Fruit fly (Drosophila melanogaster) whole organism, prepupa: ENCODE results near the gene CG4452.

Source experiments
- Blimp-1 ChIP-seq: fragments of 200-800 bp; sonication (Bioruptor generic); optimal IDR thresholded peaks from 3 replicates; lab custom pipeline; 2017; ENCODE audit warnings: missing biosample characterization, missing genetic modification characterization, mild to moderate bottlenecking, moderate library complexity, missing genetic modification reagents
- CG10631 ChIP-seq: fragments of 200-800 bp; sonication (Bioruptor generic); optimal IDR thresholded peaks from 2 replicates; lab custom pipeline; 2016; ENCODE audit warnings: missing biosample characterization, missing genetic modification characterization
- CG10669 ChIP-seq: fragments of 200-800 bp; sonication (Bioruptor generic); optimal IDR thresholded peaks from 3 replicates; lab custom pipeline; 2018; ENCODE audit warnings: missing biosample characterization, mild to moderate bottlenecking, missing genetic modification characterization, moderate library complexity
- CG11762 ChIP-seq: fragments of 200-800 bp; sonication (Bioruptor generic); optimal IDR thresholded peaks from 3 replicates; lab custom pipeline; 2016; ENCODE audit warnings: missing biosample characterization, missing genetic modification characterization; ENCODE audit not compliant: insufficient read depth
- CG11902 ChIP-seq: fragments of 200-800 bp; sonication (Bioruptor generic); optimal IDR thresholded peaks from 3 replicates; lab custom pipeline; 2016; ENCODE audit warnings: missing biosample characterization, missing genetic modification characterization
- CG1621 ChIP-seq: fragments of 200-800 bp; sonication (Bioruptor generic); optimal IDR thresholded peaks from 3 replicates; lab custom pipeline; 2018; ENCODE audit warnings: missing biosample characterization, mild to moderate bottlenecking, missing genetic modification characterization
- CG16779 ChIP-seq: fragments of 200-800 bp; sonication (Bioruptor generic); optimal IDR thresholded peaks from 3 replicates; lab custom pipeline; 2017; ENCODE audit warnings: missing biosample characterization, mild to moderate bottlenecking, missing genetic modification characterization
- CG31627 ChIP-seq: fragments of 200-800 bp; sonication (Bioruptor generic); optimal IDR thresholded peaks from 3 replicates; lab custom pipeline; 2016; ENCODE audit warnings: missing biosample characterization, missing genetic modification characterization
- CG34406 ChIP-seq: fragments of 200-800 bp; sonication (Bioruptor generic); optimal IDR thresholded peaks from 3 replicates; lab custom pipeline; 2016; ENCODE audit warnings: missing biosample characterization, missing genetic modification characterization
- CG3919 ChIP-seq: fragments of 200-800 bp; sonication (Bioruptor generic); optimal IDR thresholded peaks from 3 replicates; lab custom pipeline; 2016; ENCODE audit warnings: missing biosample characterization, missing genetic modification characterization
- CG4318 ChIP-seq: fragments of 200-800 bp; sonication (Bioruptor generic); optimal IDR thresholded peaks from 3 replicates; lab custom pipeline; 2017; ENCODE audit warnings: missing biosample characterization, mild to moderate bottlenecking, missing genetic modification characterization
- CG6276 ChIP-seq: fragments of 200-800 bp; sonication (Bioruptor generic); optimal IDR thresholded peaks from 2 replicates; lab custom pipeline; 2017; ENCODE audit warnings: missing biosample characterization, mild to moderate bottlenecking, missing genetic modification characterization
- CG6792 ChIP-seq: fragments of 200-800 bp; sonication (Bioruptor generic); optimal IDR thresholded peaks from 3 replicates; lab custom pipeline; 2016; ENCODE audit warnings: missing biosample characterization, missing genetic modification characterization
- CG6808 ChIP-seq: fragments of 200-800 bp; sonication (Bioruptor generic); optimal IDR thresholded peaks from 3 replicates; lab custom pipeline; 2017; ENCODE audit warnings: missing biosample characterization, missing genetic modification characterization, mild to moderate bottlenecking, moderate library complexity, missing genetic modification reagents
- CG6854 ChIP-seq: fragments of 200-800 bp; sonication (Bioruptor generic); optimal IDR thresholded peaks from 2 replicates; lab custom pipeline; 2017; ENCODE audit warnings: missing biosample characterization, mild to moderate bottlenecking, missing genetic modification characterization
- CG7368 ChIP-seq: fragments of 200-800 bp; sonication (Bioruptor generic); optimal IDR thresholded peaks from 3 replicates; lab custom pipeline; 2016; ENCODE audit warnings: missing biosample characterization, missing genetic modification characterization
- CG8119 ChIP-seq: fragments of 200-800 bp; sonication (Bioruptor generic); IDR thresholded peaks from 3 replicates; pipeline ENCODE4 v1.3.6; 2022; ENCODE audit warnings: missing biosample characterization, missing genetic modification characterization
- CG8319 ChIP-seq: fragments of 200-800 bp; sonication (Bioruptor generic); optimal IDR thresholded peaks from 3 replicates; lab custom pipeline; 2016; ENCODE audit warnings: missing biosample characterization, missing genetic modification characterization
- CG8632 ChIP-seq: fragments of 200-800 bp; sonication (Bioruptor generic); optimal IDR thresholded peaks from 3 replicates; lab custom pipeline; 2016; ENCODE audit warnings: missing biosample characterization, missing genetic modification characterization
- CG9139 ChIP-seq: fragments of 200-800 bp; sonication (Bioruptor generic); optimal IDR thresholded peaks from 3 replicates; lab custom pipeline; 2017; ENCODE audit warnings: missing biosample characterization, mild to moderate bottlenecking, missing genetic modification characterization
- Eip78C ChIP-seq: fragments of 200-800 bp; sonication (Bioruptor generic); peaks from one replicate; lab custom pipeline; 2016; ENCODE audit warnings: missing biosample characterization, missing genetic modification characterization
- Ets21C ChIP-seq: fragments of 200-800 bp; sonication (Bioruptor generic); optimal IDR thresholded peaks from 3 replicates; lab custom pipeline; 2016; ENCODE audit warnings: missing biosample characterization, missing genetic modification characterization
- Ets96B ChIP-seq: fragments of 200-800 bp; optimal IDR thresholded peaks from 2 replicates; lab custom pipeline; 2019; ENCODE audit warnings: missing biosample characterization, mild to moderate bottlenecking, missing genetic modification characterization, moderate library complexity
- Gug ChIP-seq: fragments of 200-800 bp; sonication (Bioruptor generic); IDR thresholded peaks from 2 replicates; pipeline ENCODE4 v1.3.6; 2022; ENCODE audit warnings: missing biosample characterization, missing genetic modification characterization
- Hr38 ChIP-seq: sonication (Bioruptor generic); optimal IDR thresholded peaks from 2 replicates; lab custom pipeline; 2016; ENCODE audit warnings: missing biosample characterization, missing genetic modification characterization
- Hr39 ChIP-seq: fragments of 200-800 bp; sonication (Bioruptor generic); optimal IDR thresholded peaks from 2 replicates; lab custom pipeline; 2016; ENCODE audit warnings: missing biosample characterization, missing genetic modification characterization
- Hr4 ChIP-seq: fragments of 200-800 bp; sonication (Bioruptor generic); optimal IDR thresholded peaks from 3 replicates; lab custom pipeline; 2016; ENCODE audit warnings: missing biosample characterization, missing genetic modification characterization
- Lpt ChIP-seq: fragments of 200-800 bp; sonication (Bioruptor generic); optimal IDR thresholded peaks from 3 replicates; lab custom pipeline; 2016; ENCODE audit warnings: missing biosample characterization, missing genetic modification characterization
- Met ChIP-seq: fragments of 200-800 bp; sonication (Bioruptor generic); optimal IDR thresholded peaks from 3 replicates; lab custom pipeline; 2016; ENCODE audit warnings: missing biosample characterization, missing genetic modification characterization
- OdsH ChIP-seq: fragments of 200-800 bp; sonication (Bioruptor generic); optimal IDR thresholded peaks from 3 replicates; lab custom pipeline; 2016; ENCODE audit warnings: missing biosample characterization, missing genetic modification characterization
- Smox ChIP-seq: fragments of 200-800 bp; sonication (Bioruptor generic); optimal IDR thresholded peaks from 3 replicates; lab custom pipeline; 2016; ENCODE audit warnings: missing biosample characterization, missing genetic modification characterization
- Sox102F ChIP-seq: fragments of 200-800 bp; sonication (Bioruptor generic); optimal IDR thresholded peaks from 2 replicates; lab custom pipeline; 2016; ENCODE audit warnings: missing biosample characterization, mild to moderate bottlenecking, missing genetic modification characterization
- Sox14 ChIP-seq: fragments of 200-800 bp; sonication (Bioruptor generic); optimal IDR thresholded peaks from 3 replicates; lab custom pipeline; 2016; ENCODE audit warnings: missing biosample characterization, missing genetic modification characterization
- achi ChIP-seq: fragments of 200-800 bp; sonication (Bioruptor generic); optimal IDR thresholded peaks from 3 replicates; lab custom pipeline; 2016; ENCODE audit warnings: missing biosample characterization, missing genetic modification characterization
- acj6 ChIP-seq: fragments of 200-800 bp; sonication (Bioruptor generic); optimal IDR thresholded peaks from 3 replicates; lab custom pipeline; 2016; ENCODE audit warnings: missing biosample characterization, missing genetic modification characterization
- dac ChIP-seq: fragments of 200-800 bp; sonication (Bioruptor generic); optimal IDR thresholded peaks from 2 replicates; lab custom pipeline; 2017; ENCODE audit warnings: missing biosample characterization, mild to moderate bottlenecking, missing genetic modification characterization
- dsx ChIP-seq: fragments of 200-800 bp; optimal IDR thresholded peaks from 3 replicates; lab custom pipeline; 2019; ENCODE audit warnings: missing biosample characterization, mild to moderate bottlenecking, missing genetic modification characterization, moderate library complexity; ENCODE audit not compliant: poor library complexity, severe bottlenecking
- esn ChIP-seq: fragments of 200-800 bp; sonication (Bioruptor generic); optimal IDR thresholded peaks from 2 replicates; lab custom pipeline; 2016; ENCODE audit warnings: missing biosample characterization, mild to moderate bottlenecking, missing genetic modification characterization, moderate library complexity
- fd85E ChIP-seq: fragments of 200-800 bp; sonication (Bioruptor generic); optimal IDR thresholded peaks from 3 replicates; lab custom pipeline; 2016; ENCODE audit warnings: missing biosample characterization, missing genetic modification characterization
- fkh ChIP-seq: fragments of 200-800 bp; sonication (Bioruptor generic); optimal IDR thresholded peaks from 3 replicates; lab custom pipeline; 2017; ENCODE audit warnings: missing biosample characterization, mild to moderate bottlenecking, missing genetic modification characterization, moderate library complexity
- pdm3 ChIP-seq: fragments of 200-800 bp; sonication (Bioruptor generic); optimal IDR thresholded peaks from 3 replicates; lab custom pipeline; 2016; ENCODE audit warnings: missing biosample characterization, missing genetic modification characterization
- salr ChIP-seq, 2 experiments: fragments of 200-800 bp; sonication (Bioruptor generic); optimal IDR thresholded peaks; 3 replicates each; lab custom pipeline; 2016 to 2018; ENCODE audit warnings: missing biosample characterization in 2 of 2, missing genetic modification characterization in 2 of 2, mild to moderate bottlenecking in 1 of 2
- spab ChIP-seq: fragments of 200-800 bp; sonication (Bioruptor generic); optimal IDR thresholded peaks from 2 replicates; lab custom pipeline; 2017; ENCODE audit warnings: missing biosample characterization, mild to moderate bottlenecking, missing genetic modification characterization, missing genetic modification reagents
- svp ChIP-seq: fragments of 200-800 bp; sonication (Bioruptor generic); peaks from one replicate; lab custom pipeline; 2016; ENCODE audit warnings: missing biosample characterization, missing genetic modification characterization
- topi ChIP-seq: fragments of 200-800 bp; sonication (Bioruptor generic); optimal IDR thresholded peaks from 3 replicates; lab custom pipeline; 2016; ENCODE audit warnings: missing biosample characterization, missing genetic modification characterization
- vri ChIP-seq: fragments of 200-800 bp; sonication (Bioruptor generic); optimal IDR thresholded peaks from 3 replicates; lab custom pipeline; 2016; ENCODE audit warnings: missing biosample characterization, mild to moderate bottlenecking, missing genetic modification characterization

Gene CG4452

DNA sequence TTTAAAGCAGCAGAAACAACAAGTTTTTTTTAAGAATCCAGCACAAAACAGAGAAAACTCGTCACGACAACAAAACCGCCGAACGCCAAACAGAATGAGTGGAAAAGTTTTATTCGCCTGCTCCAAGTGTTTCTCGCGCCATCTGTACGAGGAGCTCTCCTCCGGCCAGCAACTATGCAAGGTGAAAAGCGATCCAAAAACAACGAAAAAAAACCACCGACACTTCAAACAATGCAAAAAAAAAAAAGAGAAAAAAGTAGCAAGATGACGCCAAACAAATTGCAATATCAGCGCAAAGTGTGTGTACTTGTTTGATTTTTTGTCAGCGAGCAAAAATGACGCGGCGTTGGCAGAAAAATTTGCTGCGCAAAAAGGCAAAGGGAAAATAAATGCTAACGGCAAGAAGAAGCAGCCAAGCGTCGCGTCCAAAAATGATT lies 272 bp downstream of the CG4452 start (continued):
- TF ChIP-seq CG16779 (peak; percentile 84), CG11902 (no peak), CG34406 (GFP tag; lab: Kevin White, UChicago) (peak; percentile 20), Sox102F (GFP tag; lab: Kevin White, UChicago) (no peak), CG6792 (GFP tag; lab: Kevin White, UChicago) (no peak), Blimp-1 (GFP tag; lab: Kevin White, UChicago) (no peak), CG1621 (peak; percentile 41), CG3919 (GFP tag; lab: Kevin White, UChicago) (no peak), CG4318 (GFP tag; lab: Kevin White, UChicago) (no peak), Hr4 (GFP tag; lab: Kevin White, UChicago) (no peak), Ets96B (tag; lab: Kevin White, UChicago) (peak; percentile 24), svp (no peak), Hr38 (GFP tag; lab: Kevin White, UChicago) (no peak), Ets21C (GFP tag; lab: Kevin White, UChicago) (no peak), CG11762 (no peak), CG10669 (GFP tag; lab: Kevin White, UChicago) (peak; percentile 46), CG7368 (GFP tag; lab: Kevin White, UChicago) (no peak), CG8319 (GFP tag; lab: Kevin White, UChicago) (no peak), Smox (GFP tag; lab: Kevin White, UChicago) (no peak), Gug (no peak), achi (GFP tag; lab: Kevin White, UChicago) (no peak), CG31627 (GFP tag; lab: Kevin White, UChicago) (no peak), CG10631 (no peak), OdsH (GFP tag; lab: Kevin White, UChicago) (no peak), spab (GFP tag; lab: Kevin White, UChicago) (peak; percentile 59), CG8632 (GFP tag; lab: Kevin White, UChicago) (no peak)

DNA sequence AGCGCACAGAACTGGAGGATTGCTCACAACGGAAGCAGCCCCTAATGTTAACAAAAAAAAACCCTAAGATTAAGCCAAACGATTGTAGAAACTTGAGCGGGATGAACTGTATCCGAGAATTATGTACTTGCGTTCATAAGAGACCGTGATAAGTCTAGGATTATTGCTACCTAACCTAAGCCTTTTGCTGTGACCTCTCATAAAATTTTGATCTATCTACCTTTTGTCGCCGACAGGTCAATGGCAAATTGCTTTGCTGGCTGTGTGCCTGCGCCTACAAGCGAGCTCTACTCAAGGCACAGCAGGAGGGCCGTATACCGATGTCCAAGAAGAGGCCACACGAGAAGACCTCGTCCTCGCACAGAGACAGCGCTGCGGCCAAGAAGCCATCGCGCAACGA lies 1.5 kb downstream of the CG4452 start:
- TF ChIP-seq svp (peak; percentile 77), CG16779 (no peak)

DNA sequence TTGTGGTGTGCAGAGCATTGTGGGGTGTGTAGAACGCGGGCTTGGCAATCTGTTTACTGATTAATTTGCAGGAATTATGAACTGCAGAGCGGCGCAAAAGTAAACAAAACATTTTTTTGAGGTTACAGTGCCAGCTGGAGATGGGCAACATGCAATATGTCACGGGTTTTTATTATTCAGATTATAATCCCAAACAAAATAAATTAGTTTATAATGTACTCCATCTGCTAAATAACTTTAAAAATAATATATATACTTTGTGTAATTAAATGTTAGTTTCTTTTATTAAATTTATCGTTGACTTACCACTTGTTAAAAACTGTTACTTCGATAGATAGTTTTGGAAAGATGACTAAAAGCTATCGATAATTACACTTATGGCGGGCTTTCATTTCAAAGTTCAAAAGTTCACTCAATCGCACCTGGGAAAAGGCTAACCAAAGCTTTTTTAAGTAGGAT lies 3.8 kb downstream of the CG4452 start, which contains the start of gene Fdx1:
Fdx1 (minus strand) TSS at position 332 of the 459 bp plus-strand sequence.
- TF ChIP-seq pdm3 (GFP tag; lab: Kevin White, UChicago) (no peak), dsx (GFP tag; lab: Kevin White, UChicago) (no peak), salr (GFP tag; optimal IDR thresholded peaks at IDR 0.05; lab: Kevin White, UChicago) (no peak), CG8319 (GFP tag; lab: Kevin White, UChicago) (no peak), CG7368 (GFP tag; lab: Kevin White, UChicago) (no peak), CG9139 (GFP tag; lab: Kevin White, UChicago) (no peak), Lpt (no peak), CG11902 (no peak), vri (GFP tag; lab: Kevin White, UChicago) (peak; percentile 11), Eip78C (GFP tag; lab: Kevin White, UChicago) (peak; percentile 71), fkh (GFP tag; lab: Kevin White, UChicago) (peak; percentile 96), Gug (no peak), CG34406 (GFP tag; lab: Kevin White, UChicago) (no peak), Hr39 (GFP tag; lab: Kevin White, UChicago) (no peak), esn (peak; percentile 55), fd85E (GFP tag; lab: Kevin White, UChicago) (no peak), CG6792 (GFP tag; lab: Kevin White, UChicago) (no peak), Met (GFP tag; lab: Kevin White, UChicago) (no peak), CG6276 (GFP tag; lab: Kevin White, UChicago) (no peak), CG31627 (GFP tag; lab: Kevin White, UChicago) (peak; percentile 17), Blimp-1 (GFP tag; lab: Kevin White, UChicago) (no peak), spab (GFP tag; lab: Kevin White, UChicago) (no peak), CG11762 (no peak), CG1621 (no peak), CG6808 (GFP tag; lab: Kevin White, UChicago) (no peak), Ets21C (GFP tag; lab: Kevin White, UChicago) (no peak), CG6854 (GFP tag; lab: Kevin White, UChicago) (no peak), CG8119 (GFP tag; lab: Robert Waterston, UW) (peak; percentile 25; the same call in 1 of the 3 replicates), CG10631 (no peak), dac (GFP tag; lab: Kevin White, UChicago) (no peak), Sox14 (peak; percentile 48), achi (GFP tag; lab: Kevin White, UChicago) (peak; percentile 25), Hr4 (GFP tag; lab: Kevin White, UChicago) (no peak), CG3919 (GFP tag; lab: Kevin White, UChicago) (peak; percentile 43), topi (GFP tag; lab: Kevin White, UChicago) (peak; percentile 33), acj6 (GFP tag; lab: Kevin White, UChicago) (no peak)
